Worm (Caenorhabditis elegans): ENCODE results near the gene C33D9.8.

DNA sequence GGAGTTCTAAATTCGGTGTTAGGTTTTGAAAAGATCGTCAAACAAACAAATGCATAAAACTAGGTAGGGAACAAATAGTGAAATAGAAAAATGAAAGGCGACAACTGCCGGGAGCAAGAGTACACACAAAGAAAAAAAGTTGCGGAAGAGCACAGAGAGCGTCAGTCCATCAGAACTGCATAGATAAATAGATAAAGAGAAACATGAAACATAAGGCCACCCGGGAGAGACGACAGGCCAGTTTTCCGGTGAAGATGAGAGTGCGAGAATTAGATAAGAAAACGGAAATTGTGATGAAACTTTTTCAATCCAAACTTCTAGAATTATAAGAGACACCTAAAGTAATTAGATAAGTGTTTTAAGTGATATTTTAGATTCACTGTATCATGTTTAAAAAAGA lies 28.8 kb downstream of the C33D9.8 start:
- TF ChIP-seq unc-62 (GFP tag; optimal IDR thresholded peaks at IDR 0.05) (no peak), nhr-11 (tag; optimal IDR thresholded peaks at IDR 0.05) (no peak), ama-1 (optimal IDR thresholded peaks at IDR 0.05) (no peak), nfya-1 (tag; optimal IDR thresholded peaks at IDR 0.05; ENCODE audit: insufficient read depth) (peak; percentile 41), fkh-10 (GFP tag; optimal IDR thresholded peaks at IDR 0.05) (no peak), snpc-4 (tag; optimal IDR thresholded peaks at IDR 0.05) (no peak), ztf-11 (tag; optimal IDR thresholded peaks at IDR 0.05) (no peak), nhr-43 (tag; optimal IDR thresholded peaks at IDR 0.05; ENCODE audit: poor library complexity, severe bottlenecking) (no peak), mdl-1 (tag; optimal IDR thresholded peaks at IDR 0.05) (no peak), unc-39 (tag; optimal IDR thresholded peaks at IDR 0.05) (no peak)
